Worm (Caenorhabditis elegans) whole organism, young adult: ENCODE results near the gene srz-13.

ENCODE experiments used
- Y56A3A.18 ChIP-seq: fragments of 200-800 bp; sonication (Bioruptor generic); IDR thresholded peaks from 2 replicates; pipeline ENCODE4 v1.3.6; 2022; ENCODE audit warnings: missing genetic modification reagents, missing genetic modification characterization, missing compliant biosample characterization
- efl-1 ChIP-seq: fragments of 150-350 bp; optimal IDR thresholded peaks from 2 replicates; lab custom pipeline; 2014; ENCODE audit warnings: missing biosample characterization, missing genetic modification reagents, missing genetic modification characterization
- hsf-1 ChIP-seq: fragments of 200-800 bp; sonication (Bioruptor generic); IDR thresholded peaks from 2 replicates; pipeline ENCODE4 v1.3.6; 2022; ENCODE audit warnings: missing genetic modification reagents, missing genetic modification characterization, missing compliant biosample characterization
- madf-8 ChIP-seq: fragments of 200-800 bp; sonication (Bioruptor generic); conservative IDR thresholded peaks from 2 replicates; pipeline ENCODE4 v1.3.6; 2022; ENCODE audit warnings: missing genetic modification reagents, missing genetic modification characterization, missing compliant biosample characterization
- mxl-1 ChIP-seq: sonication (generic microtip); optimal IDR thresholded peaks from 2 replicates; lab custom pipeline; 2016; ENCODE audit warnings: missing genetic modification characterization, missing compliant biosample characterization
- pha-4 ChIP-seq: fragments of 150-350 bp; sonication (generic microtip); optimal IDR thresholded peaks from 2 replicates; lab custom pipeline; 2014; ENCODE audit warnings: missing biosample characterization, missing genetic modification reagents, missing genetic modification characterization
- ztf-25 ChIP-seq: fragments of 200-800 bp; sonication (Bioruptor generic); IDR thresholded peaks from 2 replicates; pipeline ENCODE4 v1.3.6; 2022; ENCODE audit warnings: missing genetic modification reagents, missing genetic modification characterization, missing compliant biosample characterization

- TF ChIP-seq madf-8 (GFP tag; lab: Robert Waterston, UW) (no peak), ztf-25 (GFP tag; lab: Robert Waterston, UW) (no peak), mxl-1 (tag; lab: Kevin White, UChicago) (no peak), pha-4 (tag; lab: Kevin White, UChicago) (no peak), efl-1 (GFP tag; lab: Kevin White, UChicago) (no peak), Y56A3A.18 (GFP tag; lab: Robert Waterston, UW) (no peak), hsf-1 (GFP tag; lab: Robert Waterston, UW) (no peak)
Observed at ce11 chrV:16155111-16155510, 27.1 kb upstream of the srz-13 start, which contains the start of gene str-97.
